Worm (Caenorhabditis elegans): ENCODE data around the gene Y57A10C.11.

Y57A10C.11 gene

DNA sequence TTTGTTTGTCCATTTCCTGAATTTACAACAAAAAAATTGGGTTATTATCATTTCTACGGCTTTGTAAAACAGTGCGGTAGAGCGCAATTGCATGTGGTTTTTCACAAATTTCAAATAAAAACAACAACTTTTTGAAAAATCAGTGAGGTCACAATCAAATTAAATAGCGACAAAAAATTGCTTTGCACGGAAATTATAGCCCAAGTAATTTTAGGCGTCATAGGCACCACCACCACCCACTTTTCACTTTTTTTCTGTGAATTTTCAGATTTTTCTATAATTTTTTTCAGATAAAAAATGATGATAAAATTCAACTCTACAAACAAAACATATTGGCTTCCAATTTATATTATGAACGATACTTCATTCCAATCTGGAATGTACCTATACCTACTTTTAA lies 42.6 kb upstream of the Y57A10C.11 start, which contains the start of gene sre-38:
Gene sre-38, plus strand, starts transcription at position 301 of the 400 bp plus-strand sequence.
- TF ChIP-seq ztf-4 (tag; optimal IDR thresholded peaks at IDR 0.05), result no peak
- TF ChIP-seq fkh-2 (tag; optimal IDR thresholded peaks at IDR 0.05), result no peak
- no peak for TF ChIP-seq egl-5 (tag; optimal IDR thresholded peaks at IDR 0.05)
- TF ChIP-seq hmg-11 (tag; optimal IDR thresholded peaks at IDR 0.05), result no peak
- no peak for TF ChIP-seq nhr-28 (tag; optimal IDR thresholded peaks at IDR 0.05)
- no peak for TF ChIP-seq elt-1 (tag; optimal IDR thresholded peaks at IDR 0.05)

DNA sequence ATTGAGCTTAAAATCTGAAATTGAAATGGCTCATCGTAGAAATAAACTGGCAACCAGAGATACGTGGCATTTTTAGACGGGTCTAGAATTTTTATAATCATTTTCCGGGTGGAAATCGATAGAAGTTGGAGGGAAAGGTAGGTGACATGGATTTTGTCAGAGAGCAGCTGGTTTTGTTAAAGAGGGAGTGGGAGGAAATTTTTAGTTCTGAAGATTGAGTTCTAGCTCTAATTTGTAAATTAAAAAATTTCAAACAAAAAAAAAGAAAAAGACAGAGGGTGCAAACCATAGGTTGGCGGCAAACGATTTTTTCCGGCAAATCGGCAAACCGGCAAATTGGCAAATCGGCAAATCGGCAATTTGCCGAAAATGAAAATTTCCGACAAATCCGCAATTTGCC lies 41.9 kb upstream of the Y57A10C.11 start, which contains the start of gene sre-32:
Gene sre-32, minus strand, starts transcription at position 101 of the 400 bp plus-strand sequence.
- no peak for TF ChIP-seq pha-4 (tag; optimal IDR thresholded peaks at IDR 0.05)
- no peak for TF ChIP-seq nhr-25 (tag; optimal IDR thresholded peaks at IDR 0.05)
- no peak for TF ChIP-seq ztf-11 (tag; optimal IDR thresholded peaks at IDR 0.05)

ce11 chrII:12452754-12453352 lies 38.1 kb upstream of the Y57A10C.11 start, which contains the start of the genes sre-35 and sre-33:
sre-35 (minus strand) TSS chrII:12452854.
sre-33 (plus strand) TSS chrII:12453302.
- TF ChIP-seq elt-1 (tag; optimal IDR thresholded peaks at IDR 0.05) (no peak), ceh-82 (tag; optimal IDR thresholded peaks at IDR 0.05) (no peak), zag-1 (tag; optimal IDR thresholded peaks at IDR 0.05) (no peak), ceh-9 (tag; optimal IDR thresholded peaks at IDR 0.05) (no peak), aly-2 (tag; optimal IDR thresholded peaks at IDR 0.05) (no peak), nhr-23 (tag; optimal IDR thresholded peaks at IDR 0.05) (no peak), lin-15B (tag; optimal IDR thresholded peaks at IDR 0.05) (no peak), nfya-1 (tag; optimal IDR thresholded peaks at IDR 0.05; ENCODE audit: insufficient read depth) (no peak), nhr-12 (tag; optimal IDR thresholded peaks at IDR 0.05) (no peak), nhr-28 (tag; optimal IDR thresholded peaks at IDR 0.05) (no peak), pha-4 (tag; optimal IDR thresholded peaks at IDR 0.05) (no peak), elt-3 (tag; optimal IDR thresholded peaks at IDR 0.05) (no peak), mdl-1 (tag; optimal IDR thresholded peaks at IDR 0.05) (no peak), fkh-2 (tag; optimal IDR thresholded peaks at IDR 0.05) (no peak), jun-1 (tag; optimal IDR thresholded peaks at IDR 0.05) (no peak), hmg-11 (tag; optimal IDR thresholded peaks at IDR 0.05) (no peak), ztf-4 (tag; optimal IDR thresholded peaks at IDR 0.05) (no peak), fos-1 (tag; optimal IDR thresholded peaks at IDR 0.05) (no peak), skn-1 (tag; optimal IDR thresholded peaks at IDR 0.05) (no peak)

DNA sequence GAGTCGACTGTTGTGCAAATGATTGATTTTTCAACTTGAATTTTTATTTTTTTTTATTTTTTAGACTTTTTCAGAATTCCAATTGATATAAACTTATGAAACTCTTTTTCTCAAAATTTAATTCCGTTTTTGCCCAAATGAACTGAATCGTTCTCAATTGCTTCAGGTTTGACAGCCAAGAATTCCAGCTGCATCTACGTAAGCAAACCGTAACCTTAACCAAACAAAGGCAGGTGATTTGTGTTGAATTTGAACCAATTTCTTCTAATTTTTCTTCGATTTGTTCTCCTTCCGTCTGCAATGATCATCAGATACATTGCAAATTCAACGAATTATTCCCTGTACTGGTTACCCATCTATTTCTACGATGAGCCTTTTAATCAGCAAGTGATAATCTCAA lies 35.1 kb upstream of the Y57A10C.11 start, which contains the start of gene sre-34:
Gene sre-34, plus strand, starts transcription at position 301 of the 400 bp plus-strand sequence.
- TF ChIP-seq fos-1 (tag; optimal IDR thresholded peaks at IDR 0.05) (no peak), eor-1 (tag; optimal IDR thresholded peaks at IDR 0.05) (no peak), tbx-2 (tag; optimal IDR thresholded peaks at IDR 0.05) (no peak), nhr-77 (tag; optimal IDR thresholded peaks at IDR 0.05) (no peak), ztf-11 (tag; optimal IDR thresholded peaks at IDR 0.05) (no peak), ceh-16 (tag; optimal IDR thresholded peaks at IDR 0.05) (no peak), ceh-82 (tag; optimal IDR thresholded peaks at IDR 0.05) (no peak), lin-15B (tag; optimal IDR thresholded peaks at IDR 0.05) (no peak), mml-1 (tag; optimal IDR thresholded peaks at IDR 0.05) (no peak), nhr-11 (tag; optimal IDR thresholded peaks at IDR 0.05) (no peak), nfya-1 (tag; optimal IDR thresholded peaks at IDR 0.05; ENCODE audit: insufficient read depth) (no peak), fkh-10 (GFP tag; optimal IDR thresholded peaks at IDR 0.05) (no peak), nhr-237 (tag; optimal IDR thresholded peaks at IDR 0.05) (no peak), nhr-12 (tag; optimal IDR thresholded peaks at IDR 0.05) (no peak), nhr-23 (tag; optimal IDR thresholded peaks at IDR 0.05) (no peak), elt-3 (tag; optimal IDR thresholded peaks at IDR 0.05) (no peak), ceh-9 (tag; optimal IDR thresholded peaks at IDR 0.05) (no peak), nhr-25 (tag; optimal IDR thresholded peaks at IDR 0.05) (no peak), ZK546.5 (tag; optimal IDR thresholded peaks at IDR 0.05) (no peak)

ce11 chrII:12448241-12448640 lies 33.5 kb upstream of the Y57A10C.11 start, which contains the start of gene srh-27:
srh-27 (plus strand) TSS chrII:12448541.
- TF ChIP-seq lin-39 (tag; optimal IDR thresholded peaks at IDR 0.05), result no peak
- TF ChIP-seq ceh-28 (tag; optimal IDR thresholded peaks at IDR 0.05), result no peak
- no peak for TF ChIP-seq nhr-12 (tag; optimal IDR thresholded peaks at IDR 0.05)
- TF ChIP-seq pqm-1 (tag; optimal IDR thresholded peaks at IDR 0.05), result no peak
- no peak for TF ChIP-seq nfya-1 (tag; optimal IDR thresholded peaks at IDR 0.05; ENCODE audit: insufficient read depth)

Measured in whole organism, L3 larva.